Worm (Caenorhabditis elegans) whole organism, late embryonic: ENCODE data around the gene Y48D7A.1.

Experiments
- ama-1 ChIP-seq: fragments of 150-350 bp; optimal IDR thresholded peaks from 2 replicates; lab custom pipeline; 2014
- ceh-19 ChIP-seq: fragments of 200-800 bp; sonication (Bioruptor generic); optimal IDR thresholded peaks from 2 replicates; lab custom pipeline; 2018; ENCODE audit warnings: mild to moderate bottlenecking, missing genetic modification characterization, missing compliant biosample characterization
- ceh-48 ChIP-seq: sonication (generic microtip); optimal IDR thresholded peaks from 2 replicates; lab custom pipeline; 2016; ENCODE audit warnings: missing genetic modification characterization, inconsistent platforms, missing compliant biosample characterization
- ets-4 ChIP-seq: sonication (generic microtip); optimal IDR thresholded peaks from 2 replicates; lab custom pipeline; 2016; ENCODE audit warnings: missing genetic modification characterization, missing compliant biosample characterization
- hlh-30 ChIP-seq: sonication (generic microtip); optimal IDR thresholded peaks from 2 replicates; lab custom pipeline; 2017; ENCODE audit warnings: antibody characterized with exemption, missing genetic modification characterization, missing compliant biosample characterization; ENCODE audit not compliant: insufficient read depth
- pha-4 ChIP-seq: fragments of 150-350 bp; optimal IDR thresholded peaks from 2 replicates; lab custom pipeline; 2018; ENCODE audit warnings: missing biosample characterization, missing genetic modification reagents, missing genetic modification characterization
- pqm-1 ChIP-seq: sonication (generic microtip); optimal IDR thresholded peaks from 2 replicates; lab custom pipeline; 2016; ENCODE audit warnings: missing genetic modification characterization, missing compliant biosample characterization
- rnt-1 ChIP-seq: sonication (generic microtip); optimal IDR thresholded peaks from 2 replicates; lab custom pipeline; 2016; ENCODE audit warnings: missing genetic modification characterization, missing compliant biosample characterization
- sox-2 ChIP-seq: fragments of 200-800 bp; sonication (Bioruptor generic); IDR thresholded peaks from 2 replicates; pipeline ENCODE4 v1.3.6; 2022; ENCODE audit warnings: missing genetic modification reagents, missing genetic modification characterization, missing compliant biosample characterization

DNA sequence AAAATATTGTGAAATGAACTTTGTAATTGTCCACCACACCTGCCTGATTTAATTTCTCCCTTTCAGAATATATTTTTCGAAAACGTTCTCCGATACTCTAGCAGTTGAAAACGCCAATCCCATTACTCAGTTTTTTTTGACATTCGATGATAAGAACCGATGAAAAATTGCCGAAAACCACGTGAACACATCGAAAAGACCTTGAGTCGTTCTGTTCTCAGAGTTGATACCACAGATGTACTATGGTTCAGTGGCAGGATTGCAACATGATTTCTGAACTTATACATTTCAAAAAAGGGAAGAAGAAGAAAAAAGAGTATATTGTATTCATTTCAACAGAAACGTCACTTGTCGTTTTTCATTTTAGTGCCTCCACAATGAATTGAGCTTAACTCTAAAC lies 10.7 kb downstream of the Y48D7A.1 start:
- no peak for TF ChIP-seq hlh-30 (tag; lab: Kevin White, UChicago)
- no peak for TF ChIP-seq pha-4 (tag; lab: Kevin White, UChicago)
- TF ChIP-seq sox-2 (GFP tag; lab: Robert Waterston, UW): no peak
- TF ChIP-seq ets-4 (tag; lab: Kevin White, UChicago): no peak
- no peak for TF ChIP-seq ceh-48 (tag; lab: Kevin White, UChicago)
- no peak for TF ChIP-seq pqm-1
- no peak for TF ChIP-seq ama-1 (lab: Kevin White, UChicago)
- no peak for TF ChIP-seq ceh-19
- no peak for TF ChIP-seq rnt-1
